Fruit fly (Drosophila melanogaster): Measurements from ENCODE around the gene Gr10a.

Gr10a gene

dm6 chrX:11427282-11427689 is 10.1 kb upstream of the Gr10a start (continued):
- TF ChIP-seq bsh (GFP tag; optimal IDR thresholded peaks at IDR 0.05) (peak in 1 of 2 experiments; percentile 63), CG12942 (GFP tag; optimal IDR thresholded peaks at IDR 0.05) (no peak), CG15601 (tag; optimal IDR thresholded peaks at IDR 0.05) (peak; percentile 56), CG4282 (GFP tag; optimal IDR thresholded peaks at IDR 0.05) (no peak), tll (GFP tag; optimal IDR thresholded peaks at IDR 0.05) (no peak), Xrp1 (GFP tag; IDR thresholded peaks at IDR 0.05) (peak; percentile 48), ATbp (GFP tag; optimal IDR thresholded peaks at IDR 0.05) (peak; percentile 54), MESR4 (GFP tag; optimal IDR thresholded peaks at IDR 0.05) (no peak), CG12659 (GFP tag; optimal IDR thresholded peaks at IDR 0.05) (peak; percentile 38), CG1529 (GFP tag; optimal IDR thresholded peaks at IDR 0.05) (no peak), hth (optimal IDR thresholded peaks at IDR 0.05) (no peak), E2f1 (GFP tag; IDR thresholded peaks at IDR 0.05) (no peak), trem (tag; optimal IDR thresholded peaks at IDR 0.05) (no peak), btn (GFP tag; optimal IDR thresholded peaks at IDR 0.05) (no peak), al (GFP tag; IDR thresholded peaks at IDR 0.05) (no peak), Fer3 (tag; optimal IDR thresholded peaks at IDR 0.05) (peak; percentile 41), yki (optimal IDR thresholded peaks at IDR 0.05) (no peak), otp (GFP tag; IDR thresholded peaks at IDR 0.05) (0 out of 3 replicates have a peak, but pooled peaks have one; percentile 24), CG33557 (GFP tag; optimal IDR thresholded peaks at IDR 0.05) (peak; percentile 46), maf-S (GFP tag; optimal IDR thresholded peaks at IDR 0.05) (no peak), Doc3 (GFP tag; IDR thresholded peaks at IDR 0.05; ENCODE audit: partially characterized antibody) (no peak), CG13624 (GFP tag; optimal IDR thresholded peaks at IDR 0.05) (peak; percentile 9), fru (optimal IDR thresholded peaks at IDR 0.05) (no peak), Optix (GFP tag; IDR thresholded peaks at IDR 0.05) (no peak), CG32772 (GFP tag; IDR thresholded peaks at IDR 0.05) (no peak), Spps (tag; optimal IDR thresholded peaks at IDR 0.05) (no peak), CG33213 (GFP tag; optimal IDR thresholded peaks at IDR 0.05) (no peak), HmgZ (tag; optimal IDR thresholded peaks at IDR 0.05) (peak; percentile 42), prd (optimal IDR thresholded peaks at IDR 0.05) (no peak), prd (GFP tag; IDR thresholded peaks at IDR 0.05) (no peak), dpn (GFP tag; optimal IDR thresholded peaks at IDR 0.05) (peak in 1 of 2 experiments; percentile 5), CG2120 (GFP tag; optimal IDR thresholded peaks at IDR 0.05) (no peak), slbo (GFP tag; IDR thresholded peaks at IDR 0.05) (no peak), CG6765 (GFP tag; optimal IDR thresholded peaks at IDR 0.05) (peak; percentile 38), Sox100B (GFP tag; optimal IDR thresholded peaks at IDR 0.05) (peak; percentile 47), hkb (optimal IDR thresholded peaks at IDR 0.05) (no peak), hkb (GFP tag; IDR thresholded peaks at IDR 0.05) (0 out of 2 replicates have a peak, but pooled peaks have one; percentile 30), CG15011 (GFP tag; optimal IDR thresholded peaks at IDR 0.05) (no peak), CG2202 (tag; optimal IDR thresholded peaks at IDR 0.05) (peak; percentile 39), sr (GFP tag; IDR thresholded peaks at IDR 0.05) (no peak), crc (GFP tag; optimal IDR thresholded peaks at IDR 0.05) (no peak), run (tag; optimal IDR thresholded peaks at IDR 0.05) (no peak), Lhr (GFP tag; optimal IDR thresholded peaks at IDR 0.05) (peak; percentile 25), bigmax (GFP tag; optimal IDR thresholded peaks at IDR 0.05) (no peak), sna (GFP tag; IDR thresholded peaks at IDR 0.05; ENCODE audit: partially characterized antibody) (0 out of 2 replicates have a peak, but pooled peaks have one; percentile 21), Ptx1 (GFP tag; IDR thresholded peaks at IDR 0.05) (no peak), MBD-R2 (GFP tag; IDR thresholded peaks at IDR 0.05) (peak; percentile 30; the same call in 1 of the 2 replicates), PHDP (tag; optimal IDR thresholded peaks at IDR 0.05) (peak; percentile 57), tup (GFP tag; optimal IDR thresholded peaks at IDR 0.05) (no peak), disco-r (GFP tag; optimal IDR thresholded peaks at IDR 0.05) (no peak), NC2α (GFP tag; optimal IDR thresholded peaks at IDR 0.05) (no peak), chn (GFP tag; optimal IDR thresholded peaks at IDR 0.05) (no peak), lmd (GFP tag; IDR thresholded peaks at IDR 0.05) (no peak)
